Worm (Caenorhabditis elegans) whole organism, L2 larva: ENCODE data around the gene F59B2.15.

Experiments
- ceh-82 ChIP-seq: fragments of 150-350 bp; optimal IDR thresholded peaks from 2 replicates; lab custom pipeline; 2014; ENCODE audit warnings: missing biosample characterization, missing genetic modification characterization
- dmd-4 ChIP-seq: sonication (generic microtip); optimal IDR thresholded peaks from 2 replicates; lab custom pipeline; 2017; ENCODE audit warnings: missing biosample characterization, missing genetic modification characterization
- fos-1 ChIP-seq: fragments of 150-350 bp; optimal IDR thresholded peaks from 2 replicates; lab custom pipeline; 2014; ENCODE audit warnings: missing biosample characterization, missing genetic modification characterization
- lin-13 ChIP-seq: fragments of 150-350 bp; optimal IDR thresholded peaks from 2 replicates; lab custom pipeline; 2014; ENCODE audit warnings: missing biosample characterization, missing genetic modification reagents, missing genetic modification characterization
- lsy-2 ChIP-seq, 2 experiments: fragments of 150-350 bp in 1 of 2; sonication (generic microtip) in 1 of 2; optimal IDR thresholded peaks; 2 replicates each; lab custom pipeline; 2014 to 2017; ENCODE audit warnings: missing biosample characterization in 2 of 2, missing genetic modification characterization in 2 of 2
- zag-1 ChIP-seq: fragments of 150-350 bp; optimal IDR thresholded peaks from 2 replicates; lab custom pipeline; 2014; ENCODE audit warnings: missing biosample characterization, missing genetic modification characterization

- TF ChIP-seq lsy-2 (tag; optimal IDR thresholded peaks at IDR 0.05; lab: Kevin White, UChicago) (no peak), lin-13 (GFP tag; lab: Kevin White, UChicago) (no peak), ceh-82 (tag; lab: Kevin White, UChicago) (no peak), fos-1 (no peak), zag-1 (tag; lab: Kevin White, UChicago) (no peak), dmd-4 (tag; lab: Kevin White, UChicago) (no peak)
Observed at ce11 chrIII:9012309-9012708, 9.9 kb upstream of the F59B2.15 start, which contains the start of gene F59B2.9.
